Worm (Caenorhabditis elegans) whole organism, L2 larva: ENCODE data around the gene Y46H3A.4.

ENCODE experiments used
- C34F6.9 ChIP-seq: fragments of 150-350 bp; optimal IDR thresholded peaks from 2 replicates; lab custom pipeline; 2014; ENCODE audit warnings: missing biosample characterization, missing genetic modification characterization
- F13H6.1 ChIP-seq: sonication (generic microtip); optimal IDR thresholded peaks from 2 replicates; lab custom pipeline; 2016; ENCODE audit warnings: missing genetic modification characterization, missing compliant biosample characterization
- R02D3.7 ChIP-seq: fragments of 150-350 bp; optimal IDR thresholded peaks from 2 replicates; lab custom pipeline; 2014; ENCODE audit warnings: missing biosample characterization, missing genetic modification characterization
- Y55F3AM.14 ChIP-seq: fragments of 200-800 bp; sonication (Bioruptor generic); optimal IDR thresholded peaks from 2 replicates; lab custom pipeline; 2018; ENCODE audit warnings: mild to moderate bottlenecking, missing genetic modification characterization, missing compliant biosample characterization
- ZK546.5 ChIP-seq: sonication (generic microtip); optimal IDR thresholded peaks from 2 replicates; lab custom pipeline; 2017; ENCODE audit warnings: missing biosample characterization, missing genetic modification characterization
- alr-1 ChIP-seq: fragments of 150-350 bp; optimal IDR thresholded peaks from 2 replicates; lab custom pipeline; 2014; ENCODE audit warnings: missing biosample characterization, missing genetic modification characterization
- blmp-1 ChIP-seq: sonication (generic microtip); optimal IDR thresholded peaks from 2 replicates; lab custom pipeline; 2017; ENCODE audit warnings: missing genetic modification characterization, mild to moderate bottlenecking, missing compliant biosample characterization, antibody characterized with exemption, moderate library complexity; ENCODE audit not compliant: insufficient read depth
- ceh-16 ChIP-seq: fragments of 150-350 bp; optimal IDR thresholded peaks from 2 replicates; lab custom pipeline; 2014; ENCODE audit warnings: missing biosample characterization, missing genetic modification characterization
- ceh-82 ChIP-seq: fragments of 150-350 bp; optimal IDR thresholded peaks from 2 replicates; lab custom pipeline; 2014; ENCODE audit warnings: missing biosample characterization, missing genetic modification characterization
- dmd-4 ChIP-seq: sonication (generic microtip); optimal IDR thresholded peaks from 2 replicates; lab custom pipeline; 2017; ENCODE audit warnings: missing biosample characterization, missing genetic modification characterization
- elt-1 ChIP-seq: fragments of 150-350 bp; optimal IDR thresholded peaks from 2 replicates; lab custom pipeline; 2014; ENCODE audit warnings: missing biosample characterization, missing genetic modification characterization
- elt-3 ChIP-seq: sonication (generic microtip); optimal IDR thresholded peaks from 2 replicates; lab custom pipeline; 2017; ENCODE audit warnings: missing biosample characterization, missing genetic modification characterization
- fos-1 ChIP-seq: fragments of 150-350 bp; optimal IDR thresholded peaks from 2 replicates; lab custom pipeline; 2014; ENCODE audit warnings: missing biosample characterization, missing genetic modification characterization
- gmeb-1 ChIP-seq: fragments of 150-350 bp; optimal IDR thresholded peaks from 2 replicates; lab custom pipeline; 2014; ENCODE audit warnings: missing biosample characterization, missing genetic modification characterization
- lin-11 ChIP-seq: fragments of 150-350 bp; sonication (generic microtip); optimal IDR thresholded peaks from 2 replicates; lab custom pipeline; 2014; ENCODE audit warnings: missing biosample characterization, missing genetic modification characterization, inconsistent platforms, mixed read lengths
- lsy-2 ChIP-seq, 2 experiments: fragments of 150-350 bp in 1 of 2; sonication (generic microtip) in 1 of 2; optimal IDR thresholded peaks; 2 replicates each; lab custom pipeline; 2014 to 2017; ENCODE audit warnings: missing biosample characterization in 2 of 2, missing genetic modification characterization in 2 of 2
- mab-5 ChIP-seq: fragments of 150-350 bp; optimal IDR thresholded peaks from 2 replicates; lab custom pipeline; 2014; ENCODE audit warnings: missing biosample characterization, missing genetic modification characterization
- mbf-1 ChIP-seq: sonication (generic microtip); optimal IDR thresholded peaks from 2 replicates; lab custom pipeline; 2017; ENCODE audit warnings: missing biosample characterization, missing genetic modification characterization
- mdl-1 ChIP-seq, 2 experiments: fragments of 150-350 bp in 1 of 2; sonication (generic microtip) in 1 of 2; optimal IDR thresholded peaks; 2 replicates each; lab custom pipeline; 2017; ENCODE audit warnings: missing biosample characterization in 2 of 2, missing genetic modification characterization in 2 of 2
- nhr-10 ChIP-seq: sonication (generic microtip); optimal IDR thresholded peaks from 2 replicates; lab custom pipeline; 2017; ENCODE audit warnings: missing biosample characterization, missing genetic modification characterization
- nhr-11 ChIP-seq: fragments of 150-350 bp; optimal IDR thresholded peaks from 2 replicates; lab custom pipeline; 2014; ENCODE audit warnings: missing biosample characterization, missing genetic modification characterization
- nhr-12 ChIP-seq: fragments of 150-350 bp; optimal IDR thresholded peaks from 2 replicates; lab custom pipeline; 2014; ENCODE audit warnings: missing biosample characterization, missing genetic modification characterization
- nhr-21 ChIP-seq: fragments of 150-350 bp; optimal IDR thresholded peaks from 2 replicates; lab custom pipeline; 2014; ENCODE audit warnings: missing biosample characterization, missing genetic modification characterization
- nhr-25 ChIP-seq: fragments of 150-350 bp; sonication (generic microtip); optimal IDR thresholded peaks from 3 replicates; lab custom pipeline; 2014; ENCODE audit warnings: missing biosample characterization, missing genetic modification characterization
- nhr-6 ChIP-seq: fragments of 150-350 bp; optimal IDR thresholded peaks from 2 replicates; lab custom pipeline; 2014; ENCODE audit warnings: missing biosample characterization, missing genetic modification characterization
- peb-1 ChIP-seq: fragments of 150-350 bp; optimal IDR thresholded peaks from 2 replicates; lab custom pipeline; 2014; ENCODE audit warnings: missing biosample characterization, missing genetic modification characterization
- skn-1 ChIP-seq: sonication (generic microtip); optimal IDR thresholded peaks from 2 replicates; lab custom pipeline; 2017; ENCODE audit warnings: missing biosample characterization, missing genetic modification characterization
- sma-3 ChIP-seq: sonication (generic microtip); optimal IDR thresholded peaks from 2 replicates; lab custom pipeline; 2016; ENCODE audit warnings: missing genetic modification reagents, missing genetic modification characterization, missing compliant biosample characterization
- sma-9 ChIP-seq, 2 experiments: fragments of 150-350 bp in 1 of 2; sonication (generic microtip) in 1 of 2; optimal IDR thresholded peaks; 2 replicates each; lab custom pipeline; 2014 to 2016; ENCODE audit warnings: missing genetic modification characterization in 2 of 2, mild to moderate bottlenecking in 1 of 2, missing biosample characterization in 1 of 2, missing compliant biosample characterization in 1 of 2, missing genetic modification reagents in 1 of 2, moderate library complexity in 1 of 2
- unc-55 ChIP-seq: fragments of 150-350 bp; sonication (generic microtip); optimal IDR thresholded peaks from 3 replicates; lab custom pipeline; 2014; ENCODE audit warnings: missing biosample characterization, missing genetic modification reagents, missing genetic modification characterization
- unc-62 ChIP-seq: fragments of 150-350 bp; optimal IDR thresholded peaks from 2 replicates; lab custom pipeline; 2014; ENCODE audit warnings: missing biosample characterization, missing genetic modification reagents, missing genetic modification characterization

Y46H3A.4 gene

ce11 chrV:1811035-1811434 lies at the start of gene Y46H3A.4:
Gene Y46H3A.4, minus strand, starts transcription at chrV:1811135.
- TF ChIP-seq sma-9 (GFP tag; optimal IDR thresholded peaks at IDR 0.05; lab: Kevin White, UChicago) (no peak), sma-9 (tag; optimal IDR thresholded peaks at IDR 0.05; lab: Kevin White, UChicago) (no peak), mab-5 (no peak), fos-1 (no peak), F13H6.1 (tag; lab: Kevin White, UChicago) (no peak)
- TF ChIP-seq, all 48 proteins: peak for 0

- TF ChIP-seq lsy-2 (tag; optimal IDR thresholded peaks at IDR 0.05; lab: Kevin White, UChicago) (no peak), mbf-1 (tag; lab: Kevin White, UChicago) (no peak), ceh-82 (tag; lab: Kevin White, UChicago) (no peak), blmp-1 (tag; lab: Kevin White, UChicago) (no peak), elt-1 (tag; lab: Kevin White, UChicago) (no peak), gmeb-1 (tag; lab: Kevin White, UChicago) (no peak), elt-3 (no peak), unc-55 (GFP tag; lab: Kevin White, UChicago) (no peak), ZK546.5 (tag; lab: Kevin White, UChicago) (no peak), lin-11 (tag; lab: Kevin White, UChicago) (no peak), sma-3 (GFP tag; lab: Kevin White, UChicago) (no peak), nhr-11 (tag; lab: Kevin White, UChicago) (no peak)
Measured at ce11 chrV:1857840-1858239, 46.9 kb upstream of the Y46H3A.4 start.

ce11 chrV:1856176-1856575 lies 45.2 kb upstream of the Y46H3A.4 start, which contains the start of gene T10B5.10:
Gene T10B5.10, minus strand, starts transcription at chrV:1856276.
- TF ChIP-seq unc-62 = no peak
- TF ChIP-seq mdl-1 (tag; optimal IDR thresholded peaks at IDR 0.05; lab: Kevin White, UChicago) = no peak
- TF ChIP-seq F13H6.1 (tag; lab: Kevin White, UChicago) = no peak
- TF ChIP-seq skn-1 = no peak
- no peak for TF ChIP-seq C34F6.9 (tag; lab: Kevin White, UChicago)
- TF ChIP-seq mbf-1 (tag; lab: Kevin White, UChicago) = no peak
- no peak for TF ChIP-seq nhr-6
- no peak for TF ChIP-seq nhr-12 (tag; lab: Kevin White, UChicago)
- TF ChIP-seq ceh-16 (tag; lab: Kevin White, UChicago) = no peak
- no peak for TF ChIP-seq elt-1 (tag; lab: Kevin White, UChicago)

ce11 chrV:1855087-1855486 lies 44.2 kb upstream of the Y46H3A.4 start:
- TF ChIP-seq peb-1 (tag; lab: Kevin White, UChicago) (no peak), nhr-25 (peak; percentile 23), R02D3.7 (tag; lab: Kevin White, UChicago) (no peak)
- TF ChIP-seq, all 48 proteins: peak for 1

DNA sequence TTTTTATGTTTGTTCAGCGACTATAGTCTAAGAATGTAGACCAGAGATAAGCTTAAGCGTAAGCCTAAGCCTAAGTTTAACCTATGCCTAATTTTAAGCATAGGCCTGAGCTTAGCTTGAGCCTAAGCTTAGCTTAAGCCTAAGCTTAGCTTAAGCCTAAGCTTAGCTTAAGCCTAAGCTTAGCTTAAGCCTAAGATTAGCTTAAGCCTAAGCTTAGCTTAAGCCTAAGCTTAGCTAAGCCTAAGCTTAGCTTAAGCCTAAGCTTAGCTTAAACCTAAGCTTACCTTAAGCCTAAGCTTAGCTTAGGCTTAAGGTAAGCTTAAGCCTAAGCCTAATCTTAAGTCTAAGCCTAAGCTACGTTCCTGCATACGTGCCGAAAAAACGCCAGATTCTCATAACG lies 37.7 kb upstream of the Y46H3A.4 start:
- TF ChIP-seq mbf-1 (tag; lab: Kevin White, UChicago) (no peak), nhr-10 (tag; lab: Kevin White, UChicago) (no peak), Y55F3AM.14 (no peak), elt-3 (no peak), dmd-4 (no peak), alr-1 (tag; lab: Kevin White, UChicago) (no peak), R02D3.7 (tag; lab: Kevin White, UChicago) (no peak), nhr-21 (tag; lab: Kevin White, UChicago) (no peak)

- TF ChIP-seq fos-1 = peak; percentile 86
- no peak for TF ChIP-seq nhr-21 (tag; lab: Kevin White, UChicago)
Measured at ce11 chrV:1845977-1846376, 35.0 kb upstream of the Y46H3A.4 start, which contains the start of gene T10B5.7. Gene T10B5.7, plus strand, starts transcription at chrV:1846201.

DNA sequence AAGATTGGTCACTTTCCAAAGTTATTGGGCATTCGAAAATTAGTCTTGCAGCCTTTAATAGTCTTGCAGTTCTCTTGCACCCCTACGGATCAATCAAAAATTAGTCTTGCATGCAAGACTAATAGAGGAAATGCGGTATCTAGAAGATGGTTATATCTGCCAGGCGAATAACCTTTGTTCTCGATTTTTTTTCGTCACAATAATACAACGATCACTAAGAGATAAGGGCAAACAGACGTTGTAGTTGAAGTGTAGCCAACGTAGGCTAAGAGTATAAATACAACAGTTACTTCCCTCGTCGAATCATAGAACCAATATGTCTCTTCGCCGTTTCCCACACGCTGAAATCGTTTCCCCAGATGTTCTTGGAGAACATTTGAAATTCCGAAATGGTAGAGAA lies 30.8 kb upstream of the Y46H3A.4 start, which contains the start of gene T10B5.8:
Gene T10B5.8 (plus strand): TSS at position 301 of the 400 bp plus-strand sequence.
- TF ChIP-seq elt-3 = no peak
- TF ChIP-seq, all 48 proteins: peak for 0
